Worm (Caenorhabditis elegans): ENCODE results near the gene F56D5.9.

DNA sequence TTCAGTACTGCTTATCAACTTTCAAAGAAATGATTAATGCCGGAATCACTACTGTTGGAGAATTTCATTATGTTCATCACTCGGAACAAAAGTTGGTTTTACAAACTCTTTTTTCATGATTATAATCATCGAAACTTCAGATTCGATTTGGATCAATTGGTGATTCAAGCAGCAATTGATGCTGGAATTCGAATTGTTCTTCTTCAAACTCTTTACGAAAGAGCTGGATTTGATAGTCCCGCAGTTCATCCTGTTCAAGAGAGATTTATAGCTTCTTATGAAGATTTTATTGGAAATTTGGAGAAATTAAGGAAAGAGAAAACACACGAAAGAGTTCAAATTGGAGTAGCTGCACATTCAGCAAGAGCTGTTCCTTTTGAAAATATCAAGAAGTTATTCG is 29.5 kb upstream of the F56D5.9 start:
- TF ChIP-seq snpc-4 (tag; optimal IDR thresholded peaks at IDR 0.05), result no peak
- TF ChIP-seq efl-3 (GFP tag; optimal IDR thresholded peaks at IDR 0.05), result no peak
- TF ChIP-seq unc-62 (GFP tag; optimal IDR thresholded peaks at IDR 0.05), result no peak
- TF ChIP-seq mdl-1 (tag; optimal IDR thresholded peaks at IDR 0.05), result no peak
- TF ChIP-seq nhr-77 (tag; optimal IDR thresholded peaks at IDR 0.05), result no peak
- no peak for TF ChIP-seq ama-1 (optimal IDR thresholded peaks at IDR 0.05)
- TF ChIP-seq elt-2 (tag; optimal IDR thresholded peaks at IDR 0.05), result no peak
- no peak for TF ChIP-seq nhr-90 (tag; optimal IDR thresholded peaks at IDR 0.05; ENCODE audit: poor library complexity)
- no peak for TF ChIP-seq fos-1 (tag; optimal IDR thresholded peaks at IDR 0.05)
- TF ChIP-seq tbx-2 (tag; optimal IDR thresholded peaks at IDR 0.05), result no peak
- no peak for TF ChIP-seq egl-27 (tag; optimal IDR thresholded peaks at IDR 0.05)
- TF ChIP-seq nhr-12 (tag; optimal IDR thresholded peaks at IDR 0.05), result no peak
- no peak for TF ChIP-seq aha-1 (tag; optimal IDR thresholded peaks at IDR 0.05)

Measured in whole organism, L1 larva.